Fruit fly (Drosophila melanogaster) whole organism, pupa: ENCODE results near the gene mRpS33.

Experiments
- CG13204 ChIP-seq: fragments of 200-800 bp; sonication (Bioruptor generic); optimal IDR thresholded peaks from 2 replicates; lab custom pipeline; 2018; ENCODE audit warnings: missing biosample characterization, mild to moderate bottlenecking, missing genetic modification characterization, moderate library complexity
- EcR ChIP-seq: fragments of 200-800 bp; sonication (Bioruptor generic); optimal IDR thresholded peaks from 3 replicates; lab custom pipeline; 2019; ENCODE audit warnings: missing biosample characterization, missing genetic modification characterization, mild to moderate bottlenecking, moderate library complexity, missing genetic modification reagents
- Snoo ChIP-seq: fragments of 200-800 bp; sonication (Bioruptor generic); optimal IDR thresholded peaks from 3 replicates; lab custom pipeline; 2017; ENCODE audit warnings: missing biosample characterization, mild to moderate bottlenecking, missing genetic modification characterization, inconsistent platforms

dm6 chr3R:16406618-16407017 lies 29.8 kb downstream of the mRpS33 start:
- TF ChIP-seq CG13204 (GFP tag; lab: Kevin White, UChicago) (no peak), Snoo (tag; lab: Kevin White, UChicago) (no peak), EcR (GFP tag; lab: Kevin White, UChicago) (no peak)
